Fruit fly (Drosophila melanogaster): Measurements from ENCODE around the gene CG18754.

CG18754 gene

dm6 chr3R:23657357-23658318 lies 26.2 kb upstream of the CG18754 start (continued):
- TF ChIP-seq NfI (GFP tag; optimal IDR thresholded peaks at IDR 0.05) (peak; percentile 2), Gug (GFP tag; IDR thresholded peaks at IDR 0.05) (no peak), CG30020 (tag; optimal IDR thresholded peaks at IDR 0.05) (no peak), eyg (GFP tag; optimal IDR thresholded peaks at IDR 0.05) (no peak), Taf1 (GFP tag; IDR thresholded peaks at IDR 0.05) (no peak), Poxn (GFP tag; IDR thresholded peaks at IDR 0.05) (no peak), CG11723 (GFP tag; optimal IDR thresholded peaks at IDR 0.05) (peak; percentile 62), chm (GFP tag; IDR thresholded peaks at IDR 0.05) (peak; percentile 86; the same call in 1 of the 2 replicates), CG5180 (GFP tag; optimal IDR thresholded peaks at IDR 0.05) (peak; percentile 68), sens (GFP tag) (peak; percentile 96), Six4 (GFP tag; optimal IDR thresholded peaks at IDR 0.05) (no peak), al (GFP tag; IDR thresholded peaks at IDR 0.05) (peak; percentile 36; the same call in 1 of the 2 replicates), CTCF (GFP tag; optimal IDR thresholded peaks at IDR 0.05) (peak; percentile 90), CG16863 (GFP tag; optimal IDR thresholded peaks at IDR 0.05) (peak; percentile 62), gfzf (GFP tag; optimal IDR thresholded peaks at IDR 0.05) (no peak), insv (GFP tag; optimal IDR thresholded peaks at IDR 0.05) (peak in 1 of 2 experiments; percentile 51), shn (GFP tag; optimal IDR thresholded peaks at IDR 0.05) (peak; percentile 66), Oaz (GFP tag; IDR thresholded peaks at IDR 0.05) (no peak), amos (GFP tag; IDR thresholded peaks at IDR 0.05; ENCODE audit: partially characterized antibody) (no peak), CG42726 (GFP tag; IDR thresholded peaks at IDR 0.05; ENCODE audit: partially characterized antibody) (no peak), pnt (GFP tag; optimal IDR thresholded peaks at IDR 0.05) (peak; percentile 37), CG12104 (GFP tag; optimal IDR thresholded peaks at IDR 0.05) (peak; percentile 52), fd64A (GFP tag; optimal IDR thresholded peaks at IDR 0.05) (peak; percentile 72), hth (optimal IDR thresholded peaks at IDR 0.05) (no peak), Pdp1 (GFP tag; optimal IDR thresholded peaks at IDR 0.05) (peak; percentile 14 to 80), scrt (GFP tag; optimal IDR thresholded peaks at IDR 0.05) (peak; percentile 53), ewg (GFP tag; optimal IDR thresholded peaks at IDR 0.05) (peak; percentile 58), wor (GFP tag; IDR thresholded peaks at IDR 0.05) (no peak), CG16779 (GFP tag; IDR thresholded peaks at IDR 0.05) (no peak), NC2β (GFP tag; optimal IDR thresholded peaks at IDR 0.05) (peak; percentile 73), CG9817 (tag; optimal IDR thresholded peaks at IDR 0.05) (no peak), Xbp1 (GFP tag; optimal IDR thresholded peaks at IDR 0.05) (no peak), CG15479 (GFP tag; optimal IDR thresholded peaks at IDR 0.05) (peak; percentile 35), bbx (GFP tag; IDR thresholded peaks at IDR 0.05; ENCODE audit: partially characterized antibody) (no peak), CG3065 (GFP tag; optimal IDR thresholded peaks at IDR 0.05) (peak; percentile 25), lola (GFP tag; optimal IDR thresholded peaks at IDR 0.05) (peak in 1 of 3 experiments; percentile 82), Hr39 (optimal IDR thresholded peaks at IDR 0.05) (no peak), CG6854 (GFP tag; optimal IDR thresholded peaks at IDR 0.05) (peak; percentile 51), CG12071 (GFP tag; optimal IDR thresholded peaks at IDR 0.05) (peak; percentile 55), CG8924 (tag; optimal IDR thresholded peaks at IDR 0.05) (peak; percentile 63), bcd (GFP tag; optimal IDR thresholded peaks at IDR 0.05) (no peak), CG12744 (GFP tag; optimal IDR thresholded peaks at IDR 0.05) (peak; percentile 50), CG7556 (GFP tag; optimal IDR thresholded peaks at IDR 0.05) (peak; percentile 78), nau (GFP tag; optimal IDR thresholded peaks at IDR 0.05) (peak; percentile 78), sisA (GFP tag; IDR thresholded peaks at IDR 0.05) (no peak), H15 (GFP tag; IDR thresholded peaks at IDR 0.05) (no peak; the same call in 2 of the 3 replicates), CG30431 (GFP tag; optimal IDR thresholded peaks at IDR 0.05) (peak; percentile 77), CG32532 (GFP tag; IDR thresholded peaks at IDR 0.05) (peak; percentile 34; the same call in 1 of the 2 replicates), pita (GFP tag; optimal IDR thresholded peaks at IDR 0.05) (no peak)
